Fruit fly (Drosophila melanogaster) whole organism, embryonic: Measurements from ENCODE around the gene PNKP.

Experiments used
- Abd-B ChIP-seq: fragments of 200-800 bp; sonication (Bioruptor generic); optimal IDR thresholded peaks from 2 replicates; lab custom pipeline; 2018; ENCODE audit warnings: missing biosample characterization, mild to moderate bottlenecking, missing genetic modification characterization, moderate library complexity
- Aef1 ChIP-seq: fragments of 200-800 bp; sonication (Bioruptor generic); IDR thresholded peaks from 3 replicates; pipeline ENCODE4 v1.3.6; 2022; ENCODE audit warnings: missing biosample characterization, missing genetic modification characterization
- Antp ChIP-seq: fragments of 200-800 bp; sonication (Bioruptor generic); optimal IDR thresholded peaks from 3 replicates; lab custom pipeline; 2016; ENCODE audit warnings: missing biosample characterization, missing genetic modification characterization
- CG10321 ChIP-seq: fragments of 200-800 bp; sonication (Bioruptor generic); IDR thresholded peaks from 2 replicates; pipeline ENCODE4 v1.3.6; 2022; ENCODE audit warnings: missing biosample characterization, missing genetic modification characterization
- CG10366 ChIP-seq: fragments of 200-800 bp; sonication (Bioruptor generic); IDR thresholded peaks from 2 replicates; pipeline ENCODE4 v1.3.6; 2022; ENCODE audit warnings: missing biosample characterization, missing genetic modification characterization
- CG12104 ChIP-seq: fragments of 200-800 bp; sonication (Bioruptor generic); optimal IDR thresholded peaks from 3 replicates; lab custom pipeline; 2016; ENCODE audit warnings: missing biosample characterization, missing genetic modification characterization
- CG13296 ChIP-seq: fragments of 200-800 bp; sonication (Bioruptor generic); optimal IDR thresholded peaks from 3 replicates; lab custom pipeline; 2018; ENCODE audit warnings: missing biosample characterization, mild to moderate bottlenecking, missing genetic modification characterization
- CG14965 ChIP-seq: fragments of 200-800 bp; sonication (Bioruptor generic); optimal IDR thresholded peaks from 2 replicates; lab custom pipeline; 2016; ENCODE audit warnings: missing biosample characterization, missing genetic modification characterization, borderline replicate concordance
- CG1529 ChIP-seq: fragments of 200-800 bp; sonication (Bioruptor generic); optimal IDR thresholded peaks from 3 replicates; lab custom pipeline; 2018; ENCODE audit warnings: missing biosample characterization, missing genetic modification characterization
- CG17328 ChIP-seq: fragments of 200-800 bp; sonication (Bioruptor generic); IDR thresholded peaks from 2 replicates; pipeline ENCODE4 v1.3.6; 2022; ENCODE audit warnings: missing biosample characterization, missing genetic modification characterization
- CG17361 ChIP-seq: fragments of 200-800 bp; sonication (Bioruptor generic); IDR thresholded peaks from 3 replicates; pipeline ENCODE4 v1.3.6; 2022; ENCODE audit warnings: missing biosample characterization, missing genetic modification characterization
- CG2678 ChIP-seq: fragments of 200-800 bp; sonication (Bioruptor generic); optimal IDR thresholded peaks from 3 replicates; lab custom pipeline; 2019; ENCODE audit warnings: missing biosample characterization, mild to moderate bottlenecking, missing genetic modification characterization, moderate library complexity
- CG30020 ChIP-seq: fragments of 200-800 bp; optimal IDR thresholded peaks from 2 replicates; lab custom pipeline; 2019; ENCODE audit warnings: missing biosample characterization, mild to moderate bottlenecking, missing genetic modification characterization, moderate library complexity
- CG34376 ChIP-seq: fragments of 200-800 bp; sonication (Bioruptor generic); optimal IDR thresholded peaks from 2 replicates; lab custom pipeline; 2018; ENCODE audit warnings: missing biosample characterization, mild to moderate bottlenecking, missing genetic modification characterization
- CG4282 ChIP-seq: fragments of 200-800 bp; sonication (Bioruptor generic); optimal IDR thresholded peaks from 2 replicates; lab custom pipeline; 2016; ENCODE audit warnings: missing biosample characterization, missing genetic modification characterization
- CG43689 ChIP-seq: fragments of 200-800 bp; sonication (Bioruptor generic); IDR thresholded peaks from 2 replicates; pipeline ENCODE4 v1.3.6; 2022; ENCODE audit warnings: missing biosample characterization, missing genetic modification characterization
- CG6765 ChIP-seq: fragments of 200-800 bp; sonication (Bioruptor generic); optimal IDR thresholded peaks from 3 replicates; lab custom pipeline; 2017; ENCODE audit warnings: missing biosample characterization, mild to moderate bottlenecking, missing genetic modification characterization
- D19A ChIP-seq: fragments of 200-800 bp; optimal IDR thresholded peaks from 3 replicates; lab custom pipeline; 2019; ENCODE audit warnings: missing biosample characterization, mild to moderate bottlenecking, missing genetic modification characterization, moderate library complexity
- Dfd ChIP-seq, 2 experiments: fragments of >200 bp; optimal IDR thresholded peaks; 2 replicates each; lab custom pipeline; 2017; ENCODE audit warnings: missing biosample characterization in 2 of 2, missing genetic modification characterization in 2 of 2
- Doc2 ChIP-seq: fragments of 200-800 bp; sonication (Bioruptor generic); IDR thresholded peaks from 2 replicates; pipeline ENCODE4 v1.3.6; 2022; ENCODE audit warnings: missing biosample characterization, missing genetic modification characterization
- Dref ChIP-seq: fragments of 200-800 bp; sonication (Bioruptor generic); IDR thresholded peaks from 2 replicates; pipeline ENCODE4 v1.3.6; 2022; ENCODE audit warnings: missing biosample characterization, missing genetic modification characterization
- E2f1 ChIP-seq: fragments of 200-800 bp; sonication (Bioruptor generic); IDR thresholded peaks from 2 replicates; pipeline ENCODE4 v1.3.6; 2022; ENCODE audit warnings: missing biosample characterization, missing genetic modification characterization
- E2f2 ChIP-seq: fragments of 200-800 bp; sonication (Bioruptor generic); IDR thresholded peaks from 2 replicates; pipeline ENCODE4 v1.3.6; 2022; ENCODE audit warnings: missing biosample characterization, missing genetic modification characterization
- ERR ChIP-seq: fragments of 200-800 bp; sonication (Bioruptor generic); optimal IDR thresholded peaks from 2 replicates; lab custom pipeline; 2016; ENCODE audit warnings: missing biosample characterization, missing genetic modification characterization
- Ets97D ChIP-seq: fragments of 200-800 bp; sonication (Bioruptor generic); optimal IDR thresholded peaks from 3 replicates; lab custom pipeline; 2016; ENCODE audit warnings: missing biosample characterization, missing genetic modification characterization
- Fer2 ChIP-seq: fragments of 200-800 bp; sonication (Bioruptor generic); optimal IDR thresholded peaks from 2 replicates; lab custom pipeline; 2018; ENCODE audit warnings: missing biosample characterization, mild to moderate bottlenecking, missing genetic modification characterization, moderate library complexity
- HmgD ChIP-seq: fragments of 200-800 bp; sonication (Bioruptor generic); optimal IDR thresholded peaks from 3 replicates; lab custom pipeline; 2016; ENCODE audit warnings: missing biosample characterization, missing genetic modification characterization
- MBD-R2 ChIP-seq: fragments of 200-800 bp; sonication (Bioruptor generic); IDR thresholded peaks from 2 replicates; pipeline ENCODE4 v1.3.6; 2022; ENCODE audit warnings: missing biosample characterization, missing genetic modification characterization
- Opbp ChIP-seq: fragments of 200-800 bp; sonication (Bioruptor generic); IDR thresholded peaks from 3 replicates; pipeline ENCODE4 v1.3.6; 2022; ENCODE audit warnings: missing biosample characterization, missing genetic modification characterization; ENCODE audit not compliant: partially characterized antibody
- YL-1 ChIP-seq: fragments of 200-800 bp; sonication (Bioruptor generic); optimal IDR thresholded peaks from 3 replicates; lab custom pipeline; 2017; ENCODE audit warnings: missing biosample characterization, mild to moderate bottlenecking, missing genetic modification characterization
- aop ChIP-seq: fragments of 200-800 bp; sonication (Bioruptor generic); IDR thresholded peaks from 2 replicates; pipeline ENCODE4 v1.3.6; 2022; ENCODE audit warnings: missing biosample characterization, missing genetic modification characterization
- bowl ChIP-seq: fragments of 200-800 bp; sonication (Bioruptor generic); IDR thresholded peaks from 2 replicates; pipeline ENCODE4 v1.3.6; 2022; ENCODE audit warnings: missing biosample characterization, missing genetic modification characterization
- cato ChIP-seq: fragments of 200-800 bp; sonication (Bioruptor generic); optimal IDR thresholded peaks from 2 replicates; lab custom pipeline; 2016; ENCODE audit warnings: missing biosample characterization, missing genetic modification characterization, borderline replicate concordance
- cg ChIP-seq: fragments of 200-800 bp; sonication (Bioruptor generic); optimal IDR thresholded peaks from 3 replicates; lab custom pipeline; 2019; ENCODE audit warnings: missing biosample characterization, mild to moderate bottlenecking, missing genetic modification characterization, moderate library complexity
- chm ChIP-seq: fragments of 200-800 bp; sonication (Bioruptor generic); IDR thresholded peaks from 2 replicates; pipeline ENCODE4 v1.3.6; 2022; ENCODE audit warnings: missing biosample characterization, missing genetic modification characterization
- chn ChIP-seq: fragments of 200-800 bp; sonication (Bioruptor generic); optimal IDR thresholded peaks from 2 replicates; lab custom pipeline; 2016; ENCODE audit warnings: missing biosample characterization, missing genetic modification characterization
- dmrt11E ChIP-seq: fragments of 200-800 bp; sonication (Bioruptor generic); optimal IDR thresholded peaks from 3 replicates; lab custom pipeline; 2018; ENCODE audit warnings: missing biosample characterization, mild to moderate bottlenecking, missing genetic modification characterization, moderate library complexity
- dmrt99B ChIP-seq: fragments of 200-800 bp; sonication (Bioruptor generic); optimal IDR thresholded peaks from 2 replicates; lab custom pipeline; 2018; ENCODE audit warnings: missing biosample characterization, mild to moderate bottlenecking, missing genetic modification characterization, moderate library complexity
- ftz-f1 ChIP-seq: fragments of 200-800 bp; sonication (Bioruptor generic); optimal IDR thresholded peaks from 2 replicates; lab custom pipeline; 2016; ENCODE audit warnings: missing biosample characterization, missing genetic modification characterization
- fu2 ChIP-seq: fragments of 200-800 bp; sonication (Bioruptor generic); optimal IDR thresholded peaks from 2 replicates; lab custom pipeline; 2016; ENCODE audit warnings: missing biosample characterization, missing genetic modification characterization
- inv ChIP-seq: fragments of 200-800 bp; sonication (Bioruptor generic); IDR thresholded peaks from 2 replicates; pipeline ENCODE4 v1.3.6; 2022; ENCODE audit warnings: missing biosample characterization, missing genetic modification characterization; ENCODE audit not compliant: partially characterized antibody
- jumu ChIP-seq: fragments of 200-800 bp; sonication (Bioruptor generic); optimal IDR thresholded peaks from 3 replicates; lab custom pipeline; 2016; ENCODE audit warnings: missing biosample characterization, missing genetic modification characterization
- knrl ChIP-seq: fragments of 200-800 bp; sonication (Bioruptor generic); IDR thresholded peaks from 3 replicates; pipeline ENCODE4 v1.3.6; 2022; ENCODE audit warnings: missing biosample characterization, missing genetic modification characterization; ENCODE audit not compliant: partially characterized antibody
- lab ChIP-seq: fragments of 200-800 bp; sonication (Bioruptor generic); optimal IDR thresholded peaks from 3 replicates; lab custom pipeline; 2017; ENCODE audit warnings: missing biosample characterization, missing genetic modification characterization, mild to moderate bottlenecking, moderate library complexity, missing genetic modification reagents
- pnt ChIP-seq: fragments of 200-800 bp; sonication (Bioruptor generic); optimal IDR thresholded peaks from 3 replicates; lab custom pipeline; 2016; ENCODE audit warnings: missing biosample characterization, missing genetic modification characterization
- sim ChIP-seq: fragments of 200-800 bp; sonication (Bioruptor generic); IDR thresholded peaks from 2 replicates; pipeline ENCODE4 v1.3.6; 2022; ENCODE audit warnings: missing biosample characterization, missing genetic modification characterization
- ssp ChIP-seq: fragments of 200-800 bp; sonication (Bioruptor generic); IDR thresholded peaks from 2 replicates; pipeline ENCODE4 v1.3.6; 2022; ENCODE audit warnings: missing biosample characterization, missing genetic modification characterization
- tna ChIP-seq: fragments of 200-800 bp; sonication (Bioruptor generic); IDR thresholded peaks from 2 replicates; pipeline ENCODE4 v1.3.6; 2022; ENCODE audit warnings: missing biosample characterization, missing genetic modification characterization; ENCODE audit not compliant: partially characterized antibody
- vfl ChIP-seq: fragments of 200-800 bp; sonication (Bioruptor generic); optimal IDR thresholded peaks from 2 replicates; lab custom pipeline; 2016; ENCODE audit warnings: missing biosample characterization, missing genetic modification characterization
- wek ChIP-seq: fragments of 200-800 bp; sonication (Bioruptor generic); optimal IDR thresholded peaks from 3 replicates; lab custom pipeline; 2018; ENCODE audit warnings: missing biosample characterization, mild to moderate bottlenecking, missing genetic modification characterization, moderate library complexity
- z ChIP-seq: fragments of 200-800 bp; sonication (Bioruptor generic); IDR thresholded peaks from 3 replicates; pipeline ENCODE4 v1.3.6; 2022; ENCODE audit warnings: missing biosample characterization, missing genetic modification characterization
- zen ChIP-seq: fragments of 200-800 bp; sonication (Bioruptor generic); optimal IDR thresholded peaks from 3 replicates; lab custom pipeline; 2018; ENCODE audit warnings: missing biosample characterization, mild to moderate bottlenecking, missing genetic modification characterization, moderate library complexity

The PNKP gene

DNA sequence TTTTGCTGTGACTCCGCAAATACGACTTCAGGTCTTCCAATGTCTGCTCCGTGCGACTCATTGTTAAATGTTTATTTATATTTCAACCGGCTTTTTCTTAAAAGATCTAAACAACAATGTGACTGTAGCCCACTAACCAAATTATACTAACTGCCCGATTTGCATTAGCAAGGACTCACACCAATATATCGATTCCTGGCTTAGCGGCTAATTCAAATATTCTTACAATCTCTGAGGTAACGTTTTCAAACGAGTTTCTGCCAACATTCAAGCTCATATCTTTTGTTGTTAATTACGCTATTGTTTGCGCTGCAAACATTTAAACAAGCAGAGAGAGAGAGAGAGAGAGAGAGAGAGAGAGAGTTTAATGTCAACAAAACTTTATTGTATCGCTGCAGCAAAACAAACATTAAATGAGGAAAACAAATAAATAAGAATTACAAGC, 34.8 kb downstream of the PNKP start, which contains the start of gene tex (continued):
- TF ChIP-seq wek (GFP tag; lab: Kevin White, UChicago), result peak; percentile 57
- TF ChIP-seq fu2 (GFP tag; lab: Kevin White, UChicago), result no peak
- TF ChIP-seq dmrt99B (tag; lab: Kevin White, UChicago), result no peak
- no peak for TF ChIP-seq ssp (GFP tag; lab: Robert Waterston, UW)
- no peak for TF ChIP-seq lab (GFP tag; lab: Kevin White, UChicago)
- TF ChIP-seq jumu (GFP tag; lab: Kevin White, UChicago), result no peak
- no peak for TF ChIP-seq chn (GFP tag; lab: Kevin White, UChicago)
- no peak for TF ChIP-seq CG14965 (GFP tag; lab: Kevin White, UChicago)
- TF ChIP-seq Aef1 (GFP tag; lab: Robert Waterston, UW), result no peak
- no peak for TF ChIP-seq ERR (GFP tag; lab: Kevin White, UChicago)
- no peak for TF ChIP-seq Antp (GFP tag; lab: Kevin White, UChicago)
- no peak for TF ChIP-seq E2f1 (GFP tag; lab: Robert Waterston, UW)
- TF ChIP-seq sim, result 0 out of 2 replicates have a peak, but pooled peaks have one; percentile 52
- peak; percentile 86 for TF ChIP-seq Dref
- peak; percentile 35 for TF ChIP-seq HmgD (GFP tag; lab: Kevin White, UChicago)
- peak; percentile 6 for TF ChIP-seq zen
- TF ChIP-seq Dfd (GFP tag; optimal IDR thresholded peaks at IDR 0.05; lab: Kevin White, UChicago), result no peak
- TF ChIP-seq vfl (GFP tag; lab: Kevin White, UChicago), result no peak
- TF ChIP-seq CG4282, result no peak
- no peak for TF ChIP-seq Abd-B (GFP tag; lab: Kevin White, UChicago)
- TF ChIP-seq pnt (GFP tag; lab: Kevin White, UChicago), result peak; percentile 12
- TF ChIP-seq CG2678 (tag; lab: Kevin White, UChicago), result no peak
- no peak for TF ChIP-seq cato (GFP tag; lab: Kevin White, UChicago)
- TF ChIP-seq CG13296 (GFP tag; lab: Kevin White, UChicago), result no peak
- no peak for TF ChIP-seq aop
- TF ChIP-seq dmrt11E (tag; lab: Kevin White, UChicago), result peak; percentile 29
- peak; percentile 30 for TF ChIP-seq D19A (tag; lab: Kevin White, UChicago)
- no peak for TF ChIP-seq CG10366 (GFP tag; lab: Robert Waterston, UW)
- TF ChIP-seq CG1529 (GFP tag; lab: Kevin White, UChicago), result peak; percentile 55
- no peak for TF ChIP-seq CG34376 (GFP tag; lab: Kevin White, UChicago)
- TF ChIP-seq YL-1, result peak; percentile 23
- no peak for TF ChIP-seq Opbp
- no peak for TF ChIP-seq CG43689 (GFP tag; lab: Robert Waterston, UW)
- TF ChIP-seq bowl (GFP tag; lab: Robert Waterston, UW), result no peak
- no peak for TF ChIP-seq CG6765 (GFP tag; lab: Kevin White, UChicago)
- no peak for TF ChIP-seq tna (GFP tag; lab: Robert Waterston, UW)
- no peak for TF ChIP-seq z (GFP tag; lab: Robert Waterston, UW)
- TF ChIP-seq knrl, result peak; percentile 27; the same call in 1 of the 3 replicates
- TF ChIP-seq CG17361 (GFP tag; lab: Robert Waterston, UW), result peak; percentile 37; the same call in 2 of the 3 replicates
- TF ChIP-seq ftz-f1 (GFP tag; lab: Kevin White, UChicago), result no peak
- TF ChIP-seq E2f2 (GFP tag; lab: Robert Waterston, UW), result peak; percentile 98
- peak; percentile 76 for TF ChIP-seq MBD-R2 (GFP tag; lab: Robert Waterston, UW)
- TF ChIP-seq cg (GFP tag; lab: Kevin White, UChicago), result no peak
- peak; percentile 41 for TF ChIP-seq Ets97D (GFP tag; lab: Kevin White, UChicago)
- TF ChIP-seq Doc2 (GFP tag; lab: Robert Waterston, UW), result no peak
- TF ChIP-seq inv, result no peak
- TF ChIP-seq Fer2 (tag; lab: Kevin White, UChicago), result no peak
- no peak for TF ChIP-seq chm
- TF ChIP-seq CG12104 (GFP tag; lab: Kevin White, UChicago), result peak; percentile 3
- TF ChIP-seq CG17328 (GFP tag; lab: Robert Waterston, UW), result no peak
- no peak for TF ChIP-seq CG30020 (tag; lab: Kevin White, UChicago)
- TF ChIP-seq CG10321, result no peak
